Worm (Caenorhabditis elegans) whole organism, L2 larva: ENCODE measurements around the gene cyp-34A7.

ENCODE experiments used
- elt-3 ChIP-seq: sonication (generic microtip); optimal IDR thresholded peaks from 2 replicates; lab custom pipeline; 2017; ENCODE audit warnings: missing biosample characterization, missing genetic modification characterization
- skn-1 ChIP-seq: sonication (generic microtip); optimal IDR thresholded peaks from 2 replicates; lab custom pipeline; 2017; ENCODE audit warnings: missing biosample characterization, missing genetic modification characterization
- unc-62 ChIP-seq: fragments of 150-350 bp; optimal IDR thresholded peaks from 2 replicates; lab custom pipeline; 2014; ENCODE audit warnings: missing biosample characterization, missing genetic modification reagents, missing genetic modification characterization

ce11 chrV:3919289-3919688 lies 44.3 kb downstream of the cyp-34A7 start, which contains the start of gene srx-66:
- no peak for TF ChIP-seq unc-62 (GFP tag; lab: Kevin White, UChicago)
- no peak for TF ChIP-seq skn-1 (tag; lab: Kevin White, UChicago)
- TF ChIP-seq elt-3, result no peak
